Fruit fly (Drosophila melanogaster) whole organism: ENCODE measurements around the gene CG14957.

Source experiments
- Dll ChIP-seq: fragments of >200 bp; optimal IDR thresholded peaks from 2 replicates; lab custom pipeline; 2017
- EcR ChIP-seq, 2 experiments: fragments of >200 bp; optimal IDR thresholded peaks; 2 replicates each; lab custom pipeline; 2017; ENCODE audit warnings: missing biosample characterization in 2 of 2, missing genetic modification characterization in 2 of 2, missing genetic modification reagents in 2 of 2
- pan ChIP-seq: fragments of >200 bp; optimal IDR thresholded peaks from 2 replicates; lab custom pipeline; 2017
- psq ChIP-seq: fragments of >200 bp; optimal IDR thresholded peaks from 2 replicates; lab custom pipeline; 2017
- usp ChIP-seq: fragments of >200 bp; optimal IDR thresholded peaks from 2 replicates; lab custom pipeline; 2017; ENCODE audit warnings: missing biosample characterization, missing genetic modification characterization, mixed read lengths

dm6 chr3L:3166200-3166695, 21.1 kb upstream of the CG14957 start, which contains the start of gene Asciz:
- TF ChIP-seq EcR (GFP tag; optimal IDR thresholded peaks at IDR 0.05; lab: Kevin White, UChicago) (no peak), usp (GFP tag; lab: Kevin White, UChicago) (no peak), Dll (lab: Kevin White, UChicago) (no peak), psq (lab: Kevin White, UChicago) (no peak), pan (lab: Kevin White, UChicago) (no peak)
